Worm (Caenorhabditis elegans) whole organism, mixed stage, embryonic: ENCODE results near the gene C06E1.7.

ENCODE experiments used
- bed-3 ChIP-seq: fragments of 200-800 bp; sonication (Bioruptor generic); optimal IDR thresholded peaks from 3 replicates; lab custom pipeline; 2018; ENCODE audit warnings: mild to moderate bottlenecking, missing genetic modification characterization, moderate library complexity, missing compliant biosample characterization
- blmp-1 ChIP-seq: fragments of 150-350 bp; optimal IDR thresholded peaks from 2 replicates; lab custom pipeline; 2014; ENCODE audit warnings: missing biosample characterization, missing genetic modification characterization
- ceh-39 ChIP-seq: fragments of 150-350 bp; optimal IDR thresholded peaks from 2 replicates; lab custom pipeline; 2014; ENCODE audit warnings: missing biosample characterization, missing genetic modification characterization
- ceh-83 ChIP-seq: fragments of 200-800 bp; sonication (Bioruptor generic); optimal IDR thresholded peaks from 2 replicates; lab custom pipeline; 2018; ENCODE audit warnings: mild to moderate bottlenecking, missing genetic modification characterization, missing compliant biosample characterization
- ces-1 ChIP-seq: fragments of 150-350 bp; optimal IDR thresholded peaks from 2 replicates; lab custom pipeline; 2014; ENCODE audit warnings: missing biosample characterization, missing genetic modification reagents, missing genetic modification characterization
- cnd-1 ChIP-seq: fragments of 200-800 bp; sonication (Bioruptor generic); optimal IDR thresholded peaks from 2 replicates; lab custom pipeline; 2018; ENCODE audit warnings: mild to moderate bottlenecking, missing genetic modification characterization, missing compliant biosample characterization
- drap-1 ChIP-seq: fragments of 200-800 bp; sonication (Bioruptor generic); optimal IDR thresholded peaks from 3 replicates; lab custom pipeline; 2018; ENCODE audit warnings: mild to moderate bottlenecking, missing genetic modification characterization, missing compliant biosample characterization
- elt-1 ChIP-seq: sonication (generic microtip); optimal IDR thresholded peaks from 2 replicates; lab custom pipeline; 2017; ENCODE audit warnings: missing genetic modification characterization, mild to moderate bottlenecking, missing compliant biosample characterization, antibody characterized with exemption, moderate library complexity, borderline replicate concordance; ENCODE audit not compliant: insufficient read depth
- elt-3 ChIP-seq: fragments of 150-350 bp; optimal IDR thresholded peaks from 2 replicates; lab custom pipeline; 2014; ENCODE audit warnings: missing biosample characterization, missing genetic modification characterization
- flh-1 ChIP-seq: fragments of 200-800 bp; sonication (Bioruptor generic); optimal IDR thresholded peaks from 2 replicates; lab custom pipeline; 2018; ENCODE audit warnings: mild to moderate bottlenecking, missing genetic modification characterization, moderate library complexity, missing compliant biosample characterization
- hlh-1 ChIP-seq: fragments of 150-350 bp; optimal IDR thresholded peaks from 2 replicates; lab custom pipeline; 2014; ENCODE audit warnings: missing biosample characterization, missing genetic modification reagents, missing genetic modification characterization
- lin-32 ChIP-seq: fragments of 200-800 bp; sonication (Bioruptor generic); optimal IDR thresholded peaks from 2 replicates; lab custom pipeline; 2018; ENCODE audit warnings: mild to moderate bottlenecking, missing genetic modification characterization, missing compliant biosample characterization
- lsy-2 ChIP-seq: fragments of 150-350 bp; optimal IDR thresholded peaks from 2 replicates; lab custom pipeline; 2014; ENCODE audit warnings: missing biosample characterization, missing genetic modification characterization
- mab-5 ChIP-seq: fragments of 150-350 bp; optimal IDR thresholded peaks from 2 replicates; lab custom pipeline; 2014; ENCODE audit warnings: missing biosample characterization, missing genetic modification characterization
- mep-1 ChIP-seq: fragments of 150-350 bp; optimal IDR thresholded peaks from 2 replicates; lab custom pipeline; 2017; ENCODE audit warnings: missing biosample characterization, missing genetic modification reagents, missing genetic modification characterization, inconsistent platforms
- nhr-12 ChIP-seq: fragments of 150-350 bp; optimal IDR thresholded peaks from 2 replicates; lab custom pipeline; 2014; ENCODE audit warnings: missing biosample characterization, missing genetic modification characterization
- nhr-2 ChIP-seq: fragments of 150-350 bp; optimal IDR thresholded peaks from 2 replicates; lab custom pipeline; 2014; ENCODE audit warnings: missing biosample characterization, missing genetic modification characterization
- nhr-237 ChIP-seq: fragments of 150-350 bp; optimal IDR thresholded peaks from 2 replicates; lab custom pipeline; 2014; ENCODE audit warnings: missing biosample characterization, missing genetic modification characterization
- nhr-28 ChIP-seq: fragments of 150-350 bp; optimal IDR thresholded peaks from 2 replicates; lab custom pipeline; 2014; ENCODE audit warnings: missing biosample characterization, missing genetic modification characterization
- nhr-76 ChIP-seq: sonication (generic microtip); optimal IDR thresholded peaks from 2 replicates; lab custom pipeline; 2017; ENCODE audit warnings: missing biosample characterization, missing genetic modification characterization
- snpc-4 ChIP-seq: fragments of 150-350 bp; optimal IDR thresholded peaks from 2 replicates; lab custom pipeline; 2014; ENCODE audit warnings: missing biosample characterization, missing genetic modification characterization
- sptf-1 ChIP-seq: sonication (generic microtip); optimal IDR thresholded peaks from 2 replicates; lab custom pipeline; 2017; ENCODE audit warnings: mild to moderate bottlenecking, missing genetic modification characterization, moderate library complexity, missing compliant biosample characterization
- tbx-8 ChIP-seq: fragments of 200-800 bp; sonication (Bioruptor generic); optimal IDR thresholded peaks from 2 replicates; lab custom pipeline; 2018; ENCODE audit warnings: mild to moderate bottlenecking, missing genetic modification characterization, moderate library complexity, missing compliant biosample characterization
- unc-62 ChIP-seq: fragments of 150-350 bp; optimal IDR thresholded peaks from 2 replicates; lab custom pipeline; 2014; ENCODE audit warnings: missing biosample characterization, missing genetic modification reagents, missing genetic modification characterization
- zip-8 ChIP-seq: fragments of 150-350 bp; optimal IDR thresholded peaks from 2 replicates; lab custom pipeline; 2014; ENCODE audit warnings: missing biosample characterization, missing genetic modification characterization
- ztf-11 ChIP-seq: fragments of 150-350 bp; optimal IDR thresholded peaks from 2 replicates; lab custom pipeline; 2014; ENCODE audit warnings: missing biosample characterization, missing genetic modification characterization

The C06E1.7 gene

ce11 chrIII:8628405-8628982 is 35.0 kb upstream of the C06E1.7 start, which contains the start of the genes polk-1 and gpr-1:
Gene polk-1, minus strand, starts transcription at chrIII:8628590.
Gene gpr-1, plus strand, starts transcription at chrIII:8628932.
- TF ChIP-seq drap-1 (GFP tag; lab: Kevin White, UChicago): no peak
- peak; percentile 23 for TF ChIP-seq mep-1
- peak; percentile 16 for TF ChIP-seq ces-1 (GFP tag; lab: Kevin White, UChicago)
- TF ChIP-seq lsy-2: peak; percentile 34
- TF ChIP-seq, all 35 proteins: peak for 3

- TF ChIP-seq tbx-8 (no peak), nhr-76 (tag; lab: Kevin White, UChicago) (no peak), cnd-1 (no peak), snpc-4 (tag; lab: Kevin White, UChicago) (no peak)
- TF ChIP-seq, all 35 proteins: peak for 0
Measured at ce11 chrIII:8625125-8625524, 31.6 kb upstream of the C06E1.7 start.

- TF ChIP-seq nhr-2 (tag; lab: Kevin White, UChicago): peak; percentile 76
- TF ChIP-seq ceh-39 (tag; lab: Kevin White, UChicago): no peak
- TF ChIP-seq nhr-237: no peak
Measured at ce11 chrIII:8622435-8622834, 28.9 kb upstream of the C06E1.7 start, which contains the start of gene ceh-16. Gene ceh-16, plus strand, starts transcription at chrIII:8622735.

- TF ChIP-seq zip-8 (tag; lab: Kevin White, UChicago) (peak; percentile 92), unc-62 (GFP tag; lab: Kevin White, UChicago) (no peak), ceh-83 (GFP tag; lab: Kevin White, UChicago) (no peak), cnd-1 (no peak), tbx-8 (no peak), mep-1 (no peak), nhr-2 (tag; lab: Kevin White, UChicago) (peak; percentile 36), sptf-1 (no peak), mab-5 (tag; lab: Kevin White, UChicago) (no peak), bed-3 (no peak), elt-3 (tag; lab: Kevin White, UChicago) (no peak), ztf-11 (no peak), drap-1 (GFP tag; lab: Kevin White, UChicago) (no peak), nhr-12 (no peak), nhr-76 (tag; lab: Kevin White, UChicago) (no peak)
- TF ChIP-seq, all 35 proteins: peak for 2
Measured at ce11 chrIII:8621982-8622381, 28.5 kb upstream of the C06E1.7 start.

ce11 chrIII:8621002-8621401 is 27.5 kb upstream of the C06E1.7 start:
- peak; percentile 37 for TF ChIP-seq elt-1 (tag; lab: Kevin White, UChicago)
- TF ChIP-seq drap-1 (GFP tag; lab: Kevin White, UChicago): no peak
- TF ChIP-seq lsy-2: peak; percentile 13

- TF ChIP-seq unc-62 (GFP tag; lab: Kevin White, UChicago) (peak; percentile 49), nhr-2 (tag; lab: Kevin White, UChicago) (peak; percentile 91), elt-1 (tag; lab: Kevin White, UChicago) (peak; percentile 19), ztf-11 (no peak)
Measured at ce11 chrIII:8620259-8620658, 26.7 kb upstream of the C06E1.7 start.

- no peak for TF ChIP-seq hlh-1 (tag; lab: Kevin White, UChicago)
- TF ChIP-seq ceh-83 (GFP tag; lab: Kevin White, UChicago): no peak
- TF ChIP-seq ces-1 (GFP tag; lab: Kevin White, UChicago): no peak
- TF ChIP-seq tbx-8: no peak
- TF ChIP-seq blmp-1 (tag; lab: Kevin White, UChicago): no peak
- TF ChIP-seq nhr-28 (tag; lab: Kevin White, UChicago): no peak
- no peak for TF ChIP-seq bed-3
- no peak for TF ChIP-seq lin-32
- no peak for TF ChIP-seq unc-62 (GFP tag; lab: Kevin White, UChicago)
- TF ChIP-seq flh-1 (GFP tag; lab: Kevin White, UChicago): no peak
Measured at ce11 chrIII:8618412-8618960, 25.0 kb upstream of the C06E1.7 start, which contains the start of gene C13G5.2. Gene C13G5.2, minus strand, starts transcription at chrIII:8618462.
